Worm (Caenorhabditis elegans): ENCODE data around the gene C53B4.3.

Gene C53B4.3

ce11 chrIV:8973249-8973958 lies at the start of gene C53B4.3:
TSS of gene C53B4.3 (minus strand) at chrIV:8973712.
- TF ChIP-seq F16B12.6 (tag; optimal IDR thresholded peaks at IDR 0.05) (no peak), pqm-1 (tag; optimal IDR thresholded peaks at IDR 0.05) (no peak), ces-1 (GFP tag; optimal IDR thresholded peaks at IDR 0.05) (no peak), nhr-12 (tag; optimal IDR thresholded peaks at IDR 0.05) (no peak), pax-3 (tag; optimal IDR thresholded peaks at IDR 0.05) (peak; percentile 88), dpl-1 (GFP tag; optimal IDR thresholded peaks at IDR 0.05) (peak; percentile 42 to 67 (median 63)), lin-15B (tag; optimal IDR thresholded peaks at IDR 0.05) (peak; percentile 60), unc-130 (tag; optimal IDR thresholded peaks at IDR 0.05) (no peak), skn-1 (tag; optimal IDR thresholded peaks at IDR 0.05) (peak; percentile 16), C34B4.2 (tag; optimal IDR thresholded peaks at IDR 0.05) (no peak), mep-1 (tag; optimal IDR thresholded peaks at IDR 0.05) (peak; percentile 49), aha-1 (tag; optimal IDR thresholded peaks at IDR 0.05) (no peak), nhr-76 (tag; optimal IDR thresholded peaks at IDR 0.05) (no peak), egl-27 (tag; optimal IDR thresholded peaks at IDR 0.05) (no peak), nhr-11 (tag; optimal IDR thresholded peaks at IDR 0.05) (no peak), C16A3.4 (tag; optimal IDR thresholded peaks at IDR 0.05) (no peak), ama-1 (optimal IDR thresholded peaks at IDR 0.05) (no peak), nhr-77 (tag; optimal IDR thresholded peaks at IDR 0.05) (no peak), nhr-20 (tag; optimal IDR thresholded peaks at IDR 0.05) (peak; percentile 89), snpc-4 (tag; optimal IDR thresholded peaks at IDR 0.05) (peak; percentile 64), ceh-90 (tag; optimal IDR thresholded peaks at IDR 0.05) (peak; percentile 98), irx-1 (tag; optimal IDR thresholded peaks at IDR 0.05) (peak; percentile 97), zip-4 (GFP tag; optimal IDR thresholded peaks at IDR 0.05) (peak; percentile 53), sptf-1 (tag; optimal IDR thresholded peaks at IDR 0.05) (no peak), mdl-1 (tag; optimal IDR thresholded peaks at IDR 0.05) (peak in 1 of 2 experiments; percentile 42), elt-2 (tag; optimal IDR thresholded peaks at IDR 0.05) (peak; percentile 55), nhr-85 (tag) (peak; percentile 96), grh-1 (GFP tag; IDR thresholded peaks at IDR 0.05) (0 out of 2 replicates have a peak, but pooled peaks have one; percentile 24), fkh-8 (tag; optimal IDR thresholded peaks at IDR 0.05) (peak; percentile 76), zag-1 (tag; optimal IDR thresholded peaks at IDR 0.05) (no peak), lir-3 (tag; optimal IDR thresholded peaks at IDR 0.05; ENCODE audit: poor library complexity) (peak; percentile 96), unc-30 (tag; optimal IDR thresholded peaks at IDR 0.05) (no peak), alr-1 (tag; optimal IDR thresholded peaks at IDR 0.05; ENCODE audit: borderline replicate concordance) (no peak), sup-37 (GFP tag; optimal IDR thresholded peaks at IDR 0.05) (peak; percentile 32), hlh-17 (GFP tag; optimal IDR thresholded peaks at IDR 0.05; ENCODE audit: borderline replicate concordance) (no peak), efl-3 (GFP tag; optimal IDR thresholded peaks at IDR 0.05) (peak; percentile 12), nhr-237 (tag; optimal IDR thresholded peaks at IDR 0.05) (no peak), lin-35 (GFP tag; optimal IDR thresholded peaks at IDR 0.05) (peak; percentile 52 to 60), ceh-8 (GFP tag; optimal IDR thresholded peaks at IDR 0.05) (peak; percentile 76), mef-2 (tag; optimal IDR thresholded peaks at IDR 0.05) (no peak), lin-13 (GFP tag; optimal IDR thresholded peaks at IDR 0.05) (peak; percentile 34), isw-1 (GFP tag; IDR thresholded peaks at IDR 0.05) (peak; percentile 68), lin-14 (GFP tag; optimal IDR thresholded peaks at IDR 0.05) (peak; percentile 86), vab-15 (tag; optimal IDR thresholded peaks at IDR 0.05) (peak; percentile 68), ztf-4 (tag; optimal IDR thresholded peaks at IDR 0.05) (peak; percentile 41), fkh-10 (GFP tag; optimal IDR thresholded peaks at IDR 0.05) (no peak), nhr-84 (tag; optimal IDR thresholded peaks at IDR 0.05) (no peak), elt-3 (tag; optimal IDR thresholded peaks at IDR 0.05) (peak in 1 of 6 experiments; percentile 23), xbp-1 (tag; optimal IDR thresholded peaks at IDR 0.05) (peak; percentile 90), unc-98 (GFP tag; IDR thresholded peaks at IDR 0.05) (peak; percentile 75), Y116A8C.19 (tag; optimal IDR thresholded peaks at IDR 0.05; ENCODE audit: borderline replicate concordance) (peak; percentile 89), tlp-1 (tag; optimal IDR thresholded peaks at IDR 0.05) (no peak)

Data from whole organism, L1 larva.